Worm (Caenorhabditis elegans): ENCODE measurements around the gene iars-1.

- TF ChIP-seq fos-1 (tag; optimal IDR thresholded peaks at IDR 0.05): no peak
- TF ChIP-seq mep-1 (tag; optimal IDR thresholded peaks at IDR 0.05): no peak
- no peak for TF ChIP-seq jun-1 (tag; optimal IDR thresholded peaks at IDR 0.05)
- no peak for TF ChIP-seq lin-39 (tag; optimal IDR thresholded peaks at IDR 0.05)
- TF ChIP-seq rnt-1 (tag; optimal IDR thresholded peaks at IDR 0.05): no peak
Measured at ce11 chrIV:10409377-10409776, 41.0 kb downstream of the iars-1 start, which contains the start of gene rfk-1.

All from whole organism, L1 larva.